Worm (Caenorhabditis elegans) whole organism, L3 larva: ENCODE data around the gene smz-1.

Experiments
- R02D3.7 ChIP-seq: fragments of 150-350 bp; optimal IDR thresholded peaks from 2 replicates; lab custom pipeline; 2014; ENCODE audit warnings: missing biosample characterization, missing genetic modification characterization
- ZK546.5 ChIP-seq: sonication (generic microtip); optimal IDR thresholded peaks from 2 replicates; lab custom pipeline; 2017; ENCODE audit warnings: missing biosample characterization, missing genetic modification characterization
- aly-2 ChIP-seq: fragments of 150-350 bp; optimal IDR thresholded peaks from 2 replicates; lab custom pipeline; 2014; ENCODE audit warnings: missing biosample characterization, missing genetic modification characterization
- ama-1 ChIP-seq: fragments of 150-350 bp; optimal IDR thresholded peaks from 2 replicates; lab custom pipeline; 2018
- ceh-16 ChIP-seq: sonication (generic microtip); optimal IDR thresholded peaks from 2 replicates; lab custom pipeline; 2017; ENCODE audit warnings: missing biosample characterization, missing genetic modification characterization
- ceh-28 ChIP-seq: fragments of 150-350 bp; optimal IDR thresholded peaks from 2 replicates; lab custom pipeline; 2014; ENCODE audit warnings: missing biosample characterization, missing genetic modification reagents, missing genetic modification characterization
- ceh-9 ChIP-seq: sonication (generic microtip); optimal IDR thresholded peaks from 2 replicates; lab custom pipeline; 2018; ENCODE audit warnings: missing biosample characterization, missing genetic modification characterization
- daf-12 ChIP-seq: fragments of 150-350 bp; optimal IDR thresholded peaks from 2 replicates; lab custom pipeline; 2014; ENCODE audit warnings: missing biosample characterization, missing genetic modification reagents, missing genetic modification characterization
- egl-27 ChIP-seq: sonication (generic microtip); optimal IDR thresholded peaks from 4 replicates; lab custom pipeline; 2017; ENCODE audit warnings: missing biosample characterization, missing genetic modification reagents, missing genetic modification characterization
- egl-5 ChIP-seq: fragments of 150-350 bp; optimal IDR thresholded peaks from 2 replicates; lab custom pipeline; 2017; ENCODE audit warnings: missing biosample characterization, missing genetic modification reagents, missing genetic modification characterization, inconsistent platforms
- elt-1 ChIP-seq: fragments of 150-350 bp; optimal IDR thresholded peaks from 2 replicates; lab custom pipeline; 2014; ENCODE audit warnings: missing biosample characterization, missing genetic modification characterization
- elt-3 ChIP-seq, 3 experiments: fragments of 150-350 bp in 1 of 3; sonication (generic microtip) in 2 of 3; optimal IDR thresholded peaks; 2 replicates in 2 of 3; 4 replicates in 1 of 3; lab custom pipeline; 2014 to 2017; ENCODE audit warnings: missing biosample characterization in 3 of 3, missing genetic modification characterization in 3 of 3
- eor-1 ChIP-seq, 2 experiments: fragments of 150-350 bp; optimal IDR thresholded peaks; 2 replicates each; lab custom pipeline; 2014 to 2018; ENCODE audit warnings: missing biosample characterization in 2 of 2, missing genetic modification characterization in 2 of 2
- fkh-10 ChIP-seq: sonication (generic microtip); optimal IDR thresholded peaks from 2 replicates; lab custom pipeline; 2017; ENCODE audit warnings: missing biosample characterization, missing genetic modification reagents, missing genetic modification characterization
- fkh-2 ChIP-seq: fragments of 150-350 bp; optimal IDR thresholded peaks from 2 replicates; lab custom pipeline; 2014; ENCODE audit warnings: missing biosample characterization, missing genetic modification reagents, missing genetic modification characterization
- fos-1 ChIP-seq: fragments of 150-350 bp; optimal IDR thresholded peaks from 2 replicates; lab custom pipeline; 2014; ENCODE audit warnings: missing biosample characterization, missing genetic modification characterization
- hmg-11 ChIP-seq: sonication (generic microtip); optimal IDR thresholded peaks from 2 replicates; lab custom pipeline; 2016; ENCODE audit warnings: missing genetic modification characterization, missing compliant biosample characterization
- jun-1 ChIP-seq: fragments of 150-350 bp; optimal IDR thresholded peaks from 2 replicates; lab custom pipeline; 2014; ENCODE audit warnings: missing biosample characterization, missing genetic modification reagents, missing genetic modification characterization
- lin-15B ChIP-seq: fragments of 150-350 bp; optimal IDR thresholded peaks from 2 replicates; lab custom pipeline; 2014; ENCODE audit warnings: missing biosample characterization, missing genetic modification characterization
- lin-39 ChIP-seq: fragments of 150-350 bp; optimal IDR thresholded peaks from 2 replicates; lab custom pipeline; 2018; ENCODE audit warnings: missing biosample characterization, missing genetic modification reagents, missing genetic modification characterization
- lsy-12 ChIP-seq: sonication (generic microtip); optimal IDR thresholded peaks from 2 replicates; lab custom pipeline; 2016; ENCODE audit warnings: mild to moderate bottlenecking, missing genetic modification characterization, missing compliant biosample characterization
- mdl-1 ChIP-seq: fragments of 150-350 bp; optimal IDR thresholded peaks from 2 replicates; lab custom pipeline; 2014; ENCODE audit warnings: missing biosample characterization, missing genetic modification characterization
- mml-1 ChIP-seq: fragments of 150-350 bp; sonication (generic microtip); optimal IDR thresholded peaks from 3 replicates; lab custom pipeline; 2014; ENCODE audit warnings: missing biosample characterization, missing genetic modification characterization
- nhr-12 ChIP-seq: fragments of 150-350 bp; optimal IDR thresholded peaks from 2 replicates; lab custom pipeline; 2014; ENCODE audit warnings: missing biosample characterization, missing genetic modification characterization
- nhr-23 ChIP-seq: fragments of 150-350 bp; optimal IDR thresholded peaks from 2 replicates; lab custom pipeline; 2014; ENCODE audit warnings: missing biosample characterization, missing genetic modification reagents, missing genetic modification characterization
- nhr-237 ChIP-seq: fragments of 150-350 bp; optimal IDR thresholded peaks from 2 replicates; lab custom pipeline; 2014; ENCODE audit warnings: missing biosample characterization, missing genetic modification characterization
- nhr-25 ChIP-seq: sonication (generic microtip); optimal IDR thresholded peaks from 2 replicates; lab custom pipeline; 2017; ENCODE audit warnings: missing biosample characterization, missing genetic modification characterization
- nhr-28 ChIP-seq: fragments of 150-350 bp; optimal IDR thresholded peaks from 2 replicates; lab custom pipeline; 2014; ENCODE audit warnings: missing biosample characterization, missing genetic modification characterization
- nhr-67 ChIP-seq: fragments of 150-350 bp; optimal IDR thresholded peaks from 2 replicates; lab custom pipeline; 2014; ENCODE audit warnings: missing biosample characterization, missing genetic modification characterization
- nhr-76 ChIP-seq: fragments of 150-350 bp; sonication (generic microtip); optimal IDR thresholded peaks from 5 replicates; lab custom pipeline; 2014; ENCODE audit warnings: missing biosample characterization, missing genetic modification characterization
- nhr-77 ChIP-seq: fragments of 150-350 bp; optimal IDR thresholded peaks from 2 replicates; lab custom pipeline; 2014; ENCODE audit warnings: missing biosample characterization, missing genetic modification characterization
- pha-4 ChIP-seq: fragments of 150-350 bp; optimal IDR thresholded peaks from 2 replicates; lab custom pipeline; 2014; ENCODE audit warnings: missing biosample characterization, missing genetic modification reagents, missing genetic modification characterization
- pqm-1 ChIP-seq: fragments of 150-350 bp; optimal IDR thresholded peaks from 2 replicates; lab custom pipeline; 2017; ENCODE audit warnings: missing biosample characterization, missing genetic modification characterization, inconsistent platforms
- sea-2 ChIP-seq: fragments of 150-350 bp; sonication (generic microtip); optimal IDR thresholded peaks from 4 replicates; lab custom pipeline; 2014; ENCODE audit warnings: missing biosample characterization, missing genetic modification reagents, missing genetic modification characterization
- skn-1 ChIP-seq: fragments of 150-350 bp; optimal IDR thresholded peaks from 2 replicates; lab custom pipeline; 2014; ENCODE audit warnings: missing biosample characterization, missing genetic modification characterization
- snpc-4 ChIP-seq: fragments of 150-350 bp; optimal IDR thresholded peaks from 2 replicates; lab custom pipeline; 2014; ENCODE audit warnings: missing biosample characterization, missing genetic modification characterization
- unc-39 ChIP-seq: sonication (generic microtip); optimal IDR thresholded peaks from 4 replicates; lab custom pipeline; 2017; ENCODE audit warnings: missing biosample characterization, missing genetic modification characterization
- unc-62 ChIP-seq: fragments of 150-350 bp; sonication (generic microtip); optimal IDR thresholded peaks from 4 replicates; lab custom pipeline; 2014; ENCODE audit warnings: missing biosample characterization, missing genetic modification reagents, missing genetic modification characterization
- zag-1 ChIP-seq: fragments of 150-350 bp; optimal IDR thresholded peaks from 2 replicates; lab custom pipeline; 2014; ENCODE audit warnings: missing biosample characterization, missing genetic modification characterization
- ztf-11 ChIP-seq: fragments of 150-350 bp; optimal IDR thresholded peaks from 2 replicates; lab custom pipeline; 2014; ENCODE audit warnings: missing biosample characterization, missing genetic modification characterization
- ztf-4 ChIP-seq: fragments of 150-350 bp; optimal IDR thresholded peaks from 2 replicates; lab custom pipeline; 2014; ENCODE audit warnings: missing biosample characterization, missing genetic modification characterization

The smz-1 gene

DNA sequence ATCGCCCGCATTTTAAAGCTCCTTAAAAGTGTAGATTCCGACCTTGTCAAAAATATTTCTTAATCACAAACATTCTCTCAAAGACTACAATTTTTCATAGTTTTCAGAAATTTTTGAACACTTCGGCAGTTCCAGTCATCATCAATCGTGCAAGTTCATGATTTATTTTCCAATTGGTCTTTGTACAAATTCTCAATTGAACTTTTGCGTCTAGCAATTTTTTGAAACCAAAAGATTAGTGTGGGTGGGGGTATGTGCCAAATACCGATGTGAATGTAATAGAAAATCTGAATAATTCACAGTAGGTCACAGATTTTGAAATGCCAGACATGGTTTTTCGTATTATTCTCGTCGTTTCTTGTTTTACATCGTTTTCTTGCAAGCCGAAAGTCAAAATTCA, 16.5 kb upstream of the smz-1 start, which contains the start of gene clec-185:
TSS of gene clec-185 (plus strand) at position 301 of the 400 bp plus-strand sequence.
- TF ChIP-seq jun-1 (tag; lab: Kevin White, UChicago), result no peak
- no peak for TF ChIP-seq eor-1 (tag; optimal IDR thresholded peaks at IDR 0.05; lab: Kevin White, UChicago)
- no peak for TF ChIP-seq elt-3 (tag; optimal IDR thresholded peaks at IDR 0.05; lab: Kevin White, UChicago)
- no peak for TF ChIP-seq lin-15B (tag; lab: Kevin White, UChicago)

- no peak for TF ChIP-seq nhr-237 (tag; lab: Kevin White, UChicago)
- no peak for TF ChIP-seq egl-5
- TF ChIP-seq ztf-4 (tag; lab: Kevin White, UChicago), result no peak
- TF ChIP-seq ceh-28, result no peak
- no peak for TF ChIP-seq fkh-2
- TF ChIP-seq nhr-76 (tag; lab: Kevin White, UChicago), result no peak
- no peak for TF ChIP-seq mml-1 (tag; lab: Kevin White, UChicago)
- TF ChIP-seq aly-2, result no peak
- TF ChIP-seq ztf-11 (tag; lab: Kevin White, UChicago), result no peak
- no peak for TF ChIP-seq elt-3 (tag; optimal IDR thresholded peaks at IDR 0.05; lab: Kevin White, UChicago)
- no peak for TF ChIP-seq eor-1 (tag; optimal IDR thresholded peaks at IDR 0.05; lab: Kevin White, UChicago)
- no peak for TF ChIP-seq mdl-1 (tag; lab: Kevin White, UChicago)
- no peak for TF ChIP-seq sea-2 (GFP tag; lab: Kevin White, UChicago)
- no peak for TF ChIP-seq lin-15B (tag; lab: Kevin White, UChicago)
- TF ChIP-seq nhr-67 (tag; lab: Kevin White, UChicago), result no peak
- TF ChIP-seq nhr-12, result no peak
- TF ChIP-seq nhr-28, result no peak
- no peak for TF ChIP-seq elt-1 (tag; lab: Kevin White, UChicago)
- TF ChIP-seq lin-39 (tag; lab: Kevin White, UChicago), result no peak
- TF ChIP-seq, all 47 proteins: peak for 0
Observed at ce11 chrIV:12441715-12442114, 13.1 kb upstream of the smz-1 start, which contains the start of gene C25G4.17. C25G4.17 (plus strand) TSS chrIV:12442015.

- TF ChIP-seq pha-4 (tag; lab: Kevin White, UChicago), result no peak
- TF ChIP-seq daf-12 (tag; lab: Kevin White, UChicago), result no peak
- TF ChIP-seq nhr-67 (tag; lab: Kevin White, UChicago), result no peak
- TF ChIP-seq nhr-23, result no peak
- TF ChIP-seq ceh-28, result no peak
- TF ChIP-seq unc-39 (tag; lab: Kevin White, UChicago), result no peak
- no peak for TF ChIP-seq zag-1 (tag; lab: Kevin White, UChicago)
- TF ChIP-seq snpc-4 (tag; lab: Kevin White, UChicago), result no peak
- no peak for TF ChIP-seq lin-15B (tag; lab: Kevin White, UChicago)
- no peak for TF ChIP-seq lsy-12
- no peak for TF ChIP-seq egl-5
- no peak for TF ChIP-seq ceh-9 (tag; lab: Kevin White, UChicago)
- no peak for TF ChIP-seq hmg-11 (tag; lab: Kevin White, UChicago)
- TF ChIP-seq jun-1 (tag; lab: Kevin White, UChicago), result no peak
Observed at ce11 chrIV:12443936-12444335, 10.9 kb upstream of the smz-1 start, which contains the start of gene C25G4.2. C25G4.2 (minus strand) TSS chrIV:12444035.

DNA sequence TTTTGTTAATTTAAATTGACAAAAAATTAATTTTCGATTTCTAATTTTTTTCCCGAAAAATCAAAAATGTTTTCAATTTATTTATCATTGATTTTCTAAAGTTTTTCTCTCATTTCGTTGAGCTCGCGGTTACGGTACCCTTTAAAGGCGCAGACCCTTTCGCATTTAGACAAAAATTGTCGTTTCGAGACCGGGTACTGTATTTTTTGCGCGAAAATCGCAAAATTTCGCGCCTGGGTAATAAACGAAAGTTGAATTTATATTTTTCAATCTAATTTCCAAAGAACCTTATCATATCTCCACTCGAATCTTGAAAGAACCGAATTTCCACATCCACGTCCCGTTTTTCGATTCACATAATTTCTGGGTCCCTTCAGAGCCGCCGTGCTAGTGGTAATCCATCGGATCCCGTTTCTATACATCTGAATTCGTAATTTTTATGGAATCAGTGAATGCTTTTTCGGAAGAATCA, 9.4 kb upstream of the smz-1 start, which contains the start of gene C25G4.3:
TSS of gene C25G4.3 (minus strand) at position 422 of the 472 bp plus-strand sequence.
- no peak for TF ChIP-seq nhr-12
- TF ChIP-seq ZK546.5 (tag; lab: Kevin White, UChicago), result no peak
- TF ChIP-seq elt-3 (tag; optimal IDR thresholded peaks at IDR 0.05; lab: Kevin White, UChicago), result no peak
- TF ChIP-seq egl-5, result no peak
- TF ChIP-seq lin-15B (tag; lab: Kevin White, UChicago), result no peak
- TF ChIP-seq R02D3.7 (tag; lab: Kevin White, UChicago), result no peak
- no peak for TF ChIP-seq mml-1 (tag; lab: Kevin White, UChicago)
- TF ChIP-seq lin-39 (tag; lab: Kevin White, UChicago), result no peak
- TF ChIP-seq skn-1 (tag; lab: Kevin White, UChicago), result no peak
- no peak for TF ChIP-seq ceh-16 (tag; lab: Kevin White, UChicago)
- TF ChIP-seq hmg-11 (tag; lab: Kevin White, UChicago), result no peak
- no peak for TF ChIP-seq nhr-237 (tag; lab: Kevin White, UChicago)
- no peak for TF ChIP-seq fkh-2

- TF ChIP-seq nhr-77 (no peak), fos-1 (tag; lab: Kevin White, UChicago) (no peak), mml-1 (tag; lab: Kevin White, UChicago) (no peak), fkh-10 (no peak), eor-1 (tag; optimal IDR thresholded peaks at IDR 0.05; lab: Kevin White, UChicago) (no peak), hmg-11 (tag; lab: Kevin White, UChicago) (no peak), nhr-12 (no peak), nhr-67 (tag; lab: Kevin White, UChicago) (no peak), ztf-11 (tag; lab: Kevin White, UChicago) (no peak), nhr-28 (no peak), ZK546.5 (tag; lab: Kevin White, UChicago) (no peak), ama-1 (lab: Kevin White, UChicago) (no peak), mdl-1 (tag; lab: Kevin White, UChicago) (no peak), pqm-1 (tag; lab: Kevin White, UChicago) (no peak), nhr-76 (tag; lab: Kevin White, UChicago) (no peak), nhr-23 (peak; percentile 38), unc-62 (no peak), nhr-25 (tag; lab: Kevin White, UChicago) (peak; percentile 30), elt-1 (tag; lab: Kevin White, UChicago) (no peak), lin-39 (tag; lab: Kevin White, UChicago) (peak; percentile 27), pha-4 (tag; lab: Kevin White, UChicago) (no peak), egl-27 (tag; lab: Kevin White, UChicago) (no peak), lin-15B (tag; lab: Kevin White, UChicago) (peak; percentile 51)
Observed at ce11 chrIV:12451225-12451831, 3.5 kb upstream of the smz-1 start, which contains the start of gene dpy-26. dpy-26 (minus strand) TSS chrIV:12451335.
